Worm (Caenorhabditis elegans): ENCODE data around the gene idpc-2.

DNA sequence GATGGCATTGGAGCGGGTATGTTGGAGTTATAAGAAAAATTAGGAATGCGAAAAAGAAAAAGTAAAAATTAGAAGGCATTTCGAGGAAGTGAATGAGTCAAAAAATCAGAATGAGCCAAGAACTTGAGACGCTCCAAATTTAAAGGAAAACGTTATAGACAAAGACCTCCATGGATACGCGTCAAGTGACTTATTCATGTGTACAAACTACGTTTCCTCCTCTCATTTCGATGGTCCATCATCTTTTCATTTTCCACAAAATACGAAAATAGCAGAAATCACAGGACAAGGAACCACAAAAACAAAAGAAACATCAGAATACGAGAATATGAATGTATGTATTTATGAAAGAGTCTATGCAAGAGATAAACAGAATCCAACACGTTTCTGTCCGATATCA is 20.2 kb upstream of the idpc-2 start, which contains the start of gene F28A12.3:
- no peak for TF ChIP-seq nhr-11 (tag; optimal IDR thresholded peaks at IDR 0.05)
- no peak for TF ChIP-seq nhr-77 (tag; optimal IDR thresholded peaks at IDR 0.05)
- no peak for TF ChIP-seq ceh-82 (tag; optimal IDR thresholded peaks at IDR 0.05)
- TF ChIP-seq nhr-6 (tag; optimal IDR thresholded peaks at IDR 0.05), result no peak
- no peak for TF ChIP-seq ama-1 (optimal IDR thresholded peaks at IDR 0.05)
- no peak for TF ChIP-seq zag-1 (tag; optimal IDR thresholded peaks at IDR 0.05)
- no peak for TF ChIP-seq egl-27 (tag; optimal IDR thresholded peaks at IDR 0.05)
- no peak for TF ChIP-seq nhr-10 (tag; optimal IDR thresholded peaks at IDR 0.05)
- TF ChIP-seq unc-62 (GFP tag; optimal IDR thresholded peaks at IDR 0.05), result no peak
- TF ChIP-seq mdl-1 (tag; optimal IDR thresholded peaks at IDR 0.05), result no peak
- no peak for TF ChIP-seq C34F6.9 (tag; optimal IDR thresholded peaks at IDR 0.05)
- TF ChIP-seq skn-1 (tag; optimal IDR thresholded peaks at IDR 0.05), result no peak
- TF ChIP-seq blmp-1 (tag; optimal IDR thresholded peaks at IDR 0.05; ENCODE audit: insufficient read depth), result no peak
